Worm (Caenorhabditis elegans): Measurements from ENCODE around the gene phat-7.

The phat-7 gene

DNA sequence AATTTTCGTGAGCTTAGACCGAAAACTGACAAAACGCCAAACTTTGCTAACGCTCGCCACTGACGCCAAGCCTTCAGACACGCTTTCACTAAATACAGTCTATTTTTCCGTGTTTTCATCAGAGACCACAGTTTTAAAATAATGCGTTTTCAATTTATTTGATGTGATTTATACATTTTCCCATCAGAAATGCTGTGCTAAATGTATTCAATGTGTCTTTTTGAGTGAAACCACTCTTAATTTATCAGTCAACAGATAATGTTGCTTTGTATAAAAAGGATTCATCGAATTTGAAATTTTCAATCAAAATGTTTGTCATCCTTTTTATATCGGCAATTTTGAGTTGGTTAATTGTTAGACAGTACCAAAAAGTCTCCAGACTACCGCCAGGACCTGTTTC lies 14.9 kb upstream of the phat-7 start, which contains the start of gene cyp-35A4:
TSS of gene cyp-35A4 (plus strand) at position 301 of the 400 bp plus-strand sequence.
- TF ChIP-seq ces-1 (GFP tag; optimal IDR thresholded peaks at IDR 0.05) (no peak), fkh-4 (tag; optimal IDR thresholded peaks at IDR 0.05; ENCODE audit: borderline replicate concordance) (no peak), lin-13 (GFP tag; optimal IDR thresholded peaks at IDR 0.05) (no peak), elt-2 (tag; optimal IDR thresholded peaks at IDR 0.05) (no peak), snpc-4 (tag; optimal IDR thresholded peaks at IDR 0.05) (no peak), nhr-77 (tag; optimal IDR thresholded peaks at IDR 0.05) (no peak), zag-1 (tag; optimal IDR thresholded peaks at IDR 0.05) (no peak), mep-1 (tag; optimal IDR thresholded peaks at IDR 0.05) (no peak), lsy-2 (tag; optimal IDR thresholded peaks at IDR 0.05) (no peak), nhr-20 (tag; optimal IDR thresholded peaks at IDR 0.05) (no peak), elt-3 (tag; optimal IDR thresholded peaks at IDR 0.05) (no peak), snu-23 (GFP tag; optimal IDR thresholded peaks at IDR 0.05) (no peak), unc-130 (tag; optimal IDR thresholded peaks at IDR 0.05) (no peak)

DNA sequence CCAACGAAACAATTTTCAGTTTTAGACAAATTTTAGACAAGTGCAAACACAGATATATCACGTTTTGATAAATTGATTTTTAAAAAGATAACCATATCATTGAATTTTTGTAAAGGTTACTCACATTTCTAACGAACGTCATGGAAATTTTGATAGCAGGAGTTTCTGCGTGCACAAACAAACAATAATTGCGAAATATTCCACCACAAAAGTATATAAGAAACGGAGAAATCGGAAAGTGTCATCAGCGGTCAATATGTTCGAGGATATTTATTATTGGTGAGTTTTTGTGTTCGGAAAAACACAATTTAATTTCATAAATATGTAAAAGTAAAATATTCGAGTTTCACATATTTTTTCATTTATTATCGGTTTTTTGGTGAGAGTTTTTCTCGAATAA lies 11.9 kb upstream of the phat-7 start, which contains the start of gene C49G7.7:
TSS of gene C49G7.7 (plus strand) at position 174 of the 400 bp plus-strand sequence.
- TF ChIP-seq grh-1 (GFP tag; IDR thresholded peaks at IDR 0.05) (no peak), efl-1 (optimal IDR thresholded peaks at IDR 0.05) (no peak), efl-1 (GFP tag; optimal IDR thresholded peaks at IDR 0.05 in 1 of 2) (no peak), F16B12.6 (tag; optimal IDR thresholded peaks at IDR 0.05) (no peak), rnt-1 (tag; optimal IDR thresholded peaks at IDR 0.05) (no peak), aha-1 (tag; optimal IDR thresholded peaks at IDR 0.05) (no peak), dsc-1 (tag; optimal IDR thresholded peaks at IDR 0.05) (no peak), zip-4 (GFP tag; optimal IDR thresholded peaks at IDR 0.05) (no peak), mdl-1 (tag; optimal IDR thresholded peaks at IDR 0.05) (no peak), ets-5 (GFP tag; IDR thresholded peaks at IDR 0.05) (no peak), ceh-90 (tag; optimal IDR thresholded peaks at IDR 0.05) (no peak)

DNA sequence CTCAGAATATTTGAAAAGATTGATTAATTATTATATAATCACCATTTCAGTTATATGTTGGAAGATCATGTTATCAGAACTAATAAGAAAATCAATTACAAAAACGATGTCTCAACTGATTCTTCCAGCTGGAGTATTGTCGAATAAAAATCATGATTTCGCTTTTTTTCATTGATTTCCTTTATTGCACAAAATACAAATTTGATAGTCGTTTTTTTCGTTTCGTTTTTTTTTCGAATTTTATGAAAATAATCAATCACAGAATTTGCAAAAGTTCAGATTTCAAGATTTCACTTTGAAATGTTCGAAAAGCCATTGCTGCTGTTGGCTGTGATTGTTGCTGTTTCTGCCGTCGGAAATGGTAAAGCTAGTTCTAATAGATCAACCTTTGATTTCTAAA lies 10.4 kb upstream of the phat-7 start, which contains the start of gene C49G7.13:
TSS of gene C49G7.13 (plus strand) at position 301 of the 400 bp plus-strand sequence.
- no peak for TF ChIP-seq ama-1 (optimal IDR thresholded peaks at IDR 0.05)
- no peak for TF ChIP-seq lin-39 (tag; optimal IDR thresholded peaks at IDR 0.05)
- TF ChIP-seq jun-1 (tag; optimal IDR thresholded peaks at IDR 0.05) = no peak
- no peak for TF ChIP-seq nhr-19 (GFP tag; conservative IDR thresholded peaks at IDR 0.05)
- no peak for TF ChIP-seq mab-9 (GFP tag; IDR thresholded peaks at IDR 0.05)
- TF ChIP-seq nhr-47 (tag; optimal IDR thresholded peaks at IDR 0.05) = no peak
- TF ChIP-seq ceh-8 (GFP tag; optimal IDR thresholded peaks at IDR 0.05) = no peak
- TF ChIP-seq vab-15 (tag; optimal IDR thresholded peaks at IDR 0.05) = no peak
- no peak for TF ChIP-seq pqm-1 (tag; optimal IDR thresholded peaks at IDR 0.05)

DNA sequence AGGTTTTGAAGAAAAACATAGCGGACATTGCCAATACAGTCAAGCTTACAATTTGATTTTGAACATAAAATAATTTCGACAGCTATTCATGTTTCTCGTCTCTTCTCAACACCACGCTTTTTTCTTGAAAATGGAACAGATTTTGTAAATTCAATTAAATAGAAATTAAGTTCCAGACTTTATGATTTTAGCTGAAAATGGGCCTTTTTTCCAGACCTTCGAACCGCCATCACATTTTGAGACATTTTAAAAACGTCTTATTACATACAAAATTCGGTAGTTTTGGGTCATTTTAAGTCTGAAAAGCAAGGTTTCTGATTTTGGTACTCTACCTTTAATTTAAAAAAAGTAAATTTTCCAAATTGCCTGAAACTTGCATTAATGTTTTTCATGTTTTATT lies 8.1 kb upstream of the phat-7 start, which contains the start of gene C49G7.12:
TSS of gene C49G7.12 (plus strand) at position 301 of the 400 bp plus-strand sequence.
- TF ChIP-seq pax-3 (tag; optimal IDR thresholded peaks at IDR 0.05) (no peak), efl-1 (optimal IDR thresholded peaks at IDR 0.05) (no peak), efl-1 (GFP tag; optimal IDR thresholded peaks at IDR 0.05 in 1 of 2) (peak in 1 of 2 experiments; percentile 56), tbx-2 (tag; optimal IDR thresholded peaks at IDR 0.05) (no peak)

DNA sequence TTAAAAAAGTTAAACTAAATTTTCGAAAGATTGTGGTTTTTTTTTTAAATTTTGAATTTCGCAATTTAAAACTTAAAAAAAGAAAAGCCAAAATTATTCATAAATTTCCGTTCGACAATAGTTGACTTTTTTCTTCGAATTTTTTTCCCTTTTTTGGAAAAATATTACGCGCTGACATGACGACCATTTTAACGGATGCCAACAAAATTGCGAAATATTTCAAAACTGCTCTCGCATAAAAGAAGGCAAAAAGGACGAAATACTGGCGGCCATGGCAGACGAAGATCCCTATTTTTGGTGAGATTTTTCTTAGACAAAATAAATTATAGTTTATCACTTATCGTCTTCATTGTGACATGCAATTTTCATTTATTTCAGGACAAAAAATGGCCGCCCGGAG lies 7.7 kb upstream of the phat-7 start:
- TF ChIP-seq efl-1 (optimal IDR thresholded peaks at IDR 0.05) (no peak), efl-1 (GFP tag; optimal IDR thresholded peaks at IDR 0.05 in 1 of 2) (peak in 1 of 2 experiments; percentile 64), fkh-10 (GFP tag; optimal IDR thresholded peaks at IDR 0.05) (no peak), grh-1 (GFP tag; IDR thresholded peaks at IDR 0.05) (no peak), tlp-1 (tag; optimal IDR thresholded peaks at IDR 0.05) (no peak), mef-2 (tag; optimal IDR thresholded peaks at IDR 0.05) (no peak)
